Fruit fly (Drosophila melanogaster): ENCODE results near the gene RnpS1.
A peak's percentile ranks its signal among the peaks of the same experiment; 100 is the strongest.

RnpS1 gene

dm6 chr3R:9532437-9533180, 19.2 kb upstream of the RnpS1 start, which contains the start of gene by (continued):
- TF ChIP-seq NfI (GFP tag; optimal IDR thresholded peaks at IDR 0.05), result no peak
- TF ChIP-seq dpn (GFP tag; optimal IDR thresholded peaks at IDR 0.05), result no peak
- TF ChIP-seq MTF-1 (GFP tag; optimal IDR thresholded peaks at IDR 0.05; ENCODE audit: borderline replicate concordance), result no peak
- TF ChIP-seq CG8290 (GFP tag; optimal IDR thresholded peaks at IDR 0.05), result no peak
- TF ChIP-seq CG8290 (tag; optimal IDR thresholded peaks at IDR 0.05), result peak in 1 of 2 experiments; percentile 35
- no peak for TF ChIP-seq CG1529 (GFP tag; optimal IDR thresholded peaks at IDR 0.05)
- no peak for TF ChIP-seq CG3281 (GFP tag; optimal IDR thresholded peaks at IDR 0.05)
- TF ChIP-seq ham (GFP tag; IDR thresholded peaks at IDR 0.05), result no peak
- TF ChIP-seq sd (tag; optimal IDR thresholded peaks at IDR 0.05), result peak; percentile 83
- TF ChIP-seq Taf1 (GFP tag; IDR thresholded peaks at IDR 0.05), result no peak
- TF ChIP-seq CG17612 (GFP tag; IDR thresholded peaks at IDR 0.05), result no peak
- TF ChIP-seq Usf (GFP tag; optimal IDR thresholded peaks at IDR 0.05), result no peak
- no peak for TF ChIP-seq CG17359 (tag; optimal IDR thresholded peaks at IDR 0.05)
- TF ChIP-seq Dll (GFP tag; IDR thresholded peaks at IDR 0.05; ENCODE audit: partially characterized antibody), result no peak
- TF ChIP-seq al (GFP tag; IDR thresholded peaks at IDR 0.05), result no peak
- no peak for TF ChIP-seq Ets65A (GFP tag)
- TF ChIP-seq Gsc (GFP tag; IDR thresholded peaks at IDR 0.05), result no peak
- no peak for TF ChIP-seq Fer3 (tag; optimal IDR thresholded peaks at IDR 0.05)
- TF ChIP-seq Elba2 (GFP tag; optimal IDR thresholded peaks at IDR 0.05), result no peak
- no peak for TF ChIP-seq CG33557 (GFP tag; optimal IDR thresholded peaks at IDR 0.05)
- no peak for TF ChIP-seq knrl (GFP tag; IDR thresholded peaks at IDR 0.05; ENCODE audit: partially characterized antibody)
- TF ChIP-seq sens (GFP tag), result no peak
- TF ChIP-seq Nf-YB (GFP tag; optimal IDR thresholded peaks at IDR 0.05), result no peak
- peak; percentile 38; the same call in 1 of the 2 replicates for TF ChIP-seq bbx (GFP tag; IDR thresholded peaks at IDR 0.05; ENCODE audit: partially characterized antibody)
- no peak for TF ChIP-seq TFAM (GFP tag; optimal IDR thresholded peaks at IDR 0.05)
- TF ChIP-seq trem (tag; optimal IDR thresholded peaks at IDR 0.05), result no peak
- no peak for TF ChIP-seq Atf3 (GFP tag; optimal IDR thresholded peaks at IDR 0.05)
- no peak for TF ChIP-seq CG12769 (tag; optimal IDR thresholded peaks at IDR 0.05)
- TF ChIP-seq corto (GFP tag; optimal IDR thresholded peaks at IDR 0.05), result no peak
- TF ChIP-seq CG18619 (GFP tag; optimal IDR thresholded peaks at IDR 0.05), result no peak
- no peak for TF ChIP-seq CG6683 (GFP tag; optimal IDR thresholded peaks at IDR 0.05)
- 0 out of 3 replicates have a peak, but pooled peaks have one; percentile 12 for TF ChIP-seq HLH4C (GFP tag; IDR thresholded peaks at IDR 0.05; ENCODE audit: partially characterized antibody)
- TF ChIP-seq CG17829 (tag; optimal IDR thresholded peaks at IDR 0.05), result no peak
- TF ChIP-seq gsb-n (tag; optimal IDR thresholded peaks at IDR 0.05), result no peak
- no peak for TF ChIP-seq Scr (GFP tag; IDR thresholded peaks at IDR 0.05; ENCODE audit: partially characterized antibody)
- TF ChIP-seq CG32767 (GFP tag; IDR thresholded peaks at IDR 0.05), result no peak
- no peak for TF ChIP-seq Lhr (GFP tag; optimal IDR thresholded peaks at IDR 0.05)
- TF ChIP-seq Hr3 (GFP tag; optimal IDR thresholded peaks at IDR 0.05), result no peak
- no peak for TF ChIP-seq stc (GFP tag; IDR thresholded peaks at IDR 0.05)
- no peak for TF ChIP-seq nerfin-2 (GFP tag; IDR thresholded peaks at IDR 0.05; ENCODE audit: partially characterized antibody)
- TF ChIP-seq kah (GFP tag; optimal IDR thresholded peaks at IDR 0.05), result no peak
- no peak for TF ChIP-seq so (GFP tag; IDR thresholded peaks at IDR 0.05)
- TF ChIP-seq chinmo (GFP tag; IDR thresholded peaks at IDR 0.05; ENCODE audit: partially characterized antibody), result peak; percentile 83; the same call in 3 of the 4 replicates
- no peak for TF ChIP-seq Drgx (GFP tag; IDR thresholded peaks at IDR 0.05)
- peak; percentile 19 for TF ChIP-seq pfk (GFP tag; optimal IDR thresholded peaks at IDR 0.05)
- no peak for TF ChIP-seq CG13775 (GFP tag; optimal IDR thresholded peaks at IDR 0.05)
- no peak for TF ChIP-seq E2f1 (GFP tag; IDR thresholded peaks at IDR 0.05)
- TF ChIP-seq CG6854 (GFP tag; optimal IDR thresholded peaks at IDR 0.05), result no peak
- no peak for TF ChIP-seq Meics (GFP tag; optimal IDR thresholded peaks at IDR 0.05)
- no peak for TF ChIP-seq Hsf (GFP tag; optimal IDR thresholded peaks at IDR 0.05)
